Worm (Caenorhabditis elegans): Measurements from ENCODE around the gene K08F9.1.

Gene K08F9.1

ce11 chrV:15162697-15163096 lies 19.5 kb upstream of the K08F9.1 start, which contains the start of gene srz-11:
Gene srz-11 (plus strand): TSS chrV:15163082.
- TF ChIP-seq dao-5 (tag; optimal IDR thresholded peaks at IDR 0.05): no peak
- no peak for TF ChIP-seq him-1 (tag; optimal IDR thresholded peaks at IDR 0.05)
- TF ChIP-seq W03F9.2 (tag; optimal IDR thresholded peaks at IDR 0.05): no peak

ce11 chrV:15158691-15159090 lies 15.5 kb upstream of the K08F9.1 start, which contains the start of gene str-45:
Gene str-45 (plus strand): TSS chrV:15158991.
- TF ChIP-seq W03F9.2 (tag; optimal IDR thresholded peaks at IDR 0.05) (no peak), him-1 (tag; optimal IDR thresholded peaks at IDR 0.05) (no peak), dao-5 (tag; optimal IDR thresholded peaks at IDR 0.05) (no peak)

ce11 chrV:15156504-15156903 lies 13.3 kb upstream of the K08F9.1 start:
- TF ChIP-seq dao-5 (tag; optimal IDR thresholded peaks at IDR 0.05): no peak
- TF ChIP-seq him-1 (tag; optimal IDR thresholded peaks at IDR 0.05): no peak
- TF ChIP-seq W03F9.2 (tag; optimal IDR thresholded peaks at IDR 0.05): no peak

- no peak for TF ChIP-seq dao-5 (tag; optimal IDR thresholded peaks at IDR 0.05)
- no peak for TF ChIP-seq W03F9.2 (tag; optimal IDR thresholded peaks at IDR 0.05)
- no peak for TF ChIP-seq him-1 (tag; optimal IDR thresholded peaks at IDR 0.05)
These were observed 10.1 kb upstream of the K08F9.1 start, which contains the start of gene srh-55 for ce11 chrV:15153277-15153676. Gene srh-55 (plus strand): TSS chrV:15153577.

ce11 chrV:15152010-15152409 lies 8.8 kb upstream of the K08F9.1 start:
- no peak for TF ChIP-seq him-1 (tag; optimal IDR thresholded peaks at IDR 0.05)
- no peak for TF ChIP-seq dao-5 (tag; optimal IDR thresholded peaks at IDR 0.05)
- no peak for TF ChIP-seq W03F9.2 (tag; optimal IDR thresholded peaks at IDR 0.05)

ce11 chrV:15150661-15151060 lies 7.5 kb upstream of the K08F9.1 start, which contains the start of gene T09F5.2:
Gene T09F5.2 (plus strand): TSS chrV:15150961.
- no peak for TF ChIP-seq W03F9.2 (tag; optimal IDR thresholded peaks at IDR 0.05)
- TF ChIP-seq dao-5 (tag; optimal IDR thresholded peaks at IDR 0.05): no peak
- TF ChIP-seq him-1 (tag; optimal IDR thresholded peaks at IDR 0.05): no peak

ce11 chrV:15150176-15150575 lies 7.0 kb upstream of the K08F9.1 start:
- no peak for TF ChIP-seq W03F9.2 (tag; optimal IDR thresholded peaks at IDR 0.05)
- TF ChIP-seq dao-5 (tag; optimal IDR thresholded peaks at IDR 0.05): no peak
- TF ChIP-seq him-1 (tag; optimal IDR thresholded peaks at IDR 0.05): no peak

ce11 chrV:15148800-15149199 lies 5.6 kb upstream of the K08F9.1 start, which contains the start of gene T09F5.1:
Gene T09F5.1 (plus strand): TSS chrV:15149100.
- TF ChIP-seq W03F9.2 (tag; optimal IDR thresholded peaks at IDR 0.05) (no peak), dao-5 (tag; optimal IDR thresholded peaks at IDR 0.05) (no peak), him-1 (tag; optimal IDR thresholded peaks at IDR 0.05) (no peak)

- TF ChIP-seq dao-5 (tag; optimal IDR thresholded peaks at IDR 0.05) (no peak), him-1 (tag; optimal IDR thresholded peaks at IDR 0.05) (no peak), W03F9.2 (tag; optimal IDR thresholded peaks at IDR 0.05) (no peak)
These were observed 4.6 kb upstream of the K08F9.1 start, which contains the start of gene T09F5.20 for ce11 chrV:15147776-15148175. Gene T09F5.20 (minus strand): TSS chrV:15147876.

ce11 chrV:15143798-15144197 lies 613 bp upstream of the K08F9.1 start, which contains the start of gene K08F9.4:
Gene K08F9.4 (plus strand): TSS chrV:15144019.
- peak; percentile 64 for TF ChIP-seq W03F9.2 (tag; optimal IDR thresholded peaks at IDR 0.05)
- no peak for TF ChIP-seq him-1 (tag; optimal IDR thresholded peaks at IDR 0.05)
- no peak for TF ChIP-seq dao-5 (tag; optimal IDR thresholded peaks at IDR 0.05)

- TF ChIP-seq dao-5 (tag; optimal IDR thresholded peaks at IDR 0.05): no peak
- no peak for TF ChIP-seq him-1 (tag; optimal IDR thresholded peaks at IDR 0.05)
- TF ChIP-seq W03F9.2 (tag; optimal IDR thresholded peaks at IDR 0.05): no peak
These were observed 2.9 kb downstream of the K08F9.1 start, which contains the start of gene K08F9.3 for ce11 chrV:15140247-15140646. Gene K08F9.3 (plus strand): TSS chrV:15140547.

ce11 chrV:15139811-15140210 lies 3.4 kb downstream of the K08F9.1 start:
- no peak for TF ChIP-seq him-1 (tag; optimal IDR thresholded peaks at IDR 0.05)
- TF ChIP-seq dao-5 (tag; optimal IDR thresholded peaks at IDR 0.05): no peak
- no peak for TF ChIP-seq W03F9.2 (tag; optimal IDR thresholded peaks at IDR 0.05)

ce11 chrV:15136772-15137171 lies 6.4 kb downstream of the K08F9.1 start, which contains the start of gene aipl-1:
Gene aipl-1 (minus strand): TSS chrV:15136801.
- TF ChIP-seq him-1 (tag; optimal IDR thresholded peaks at IDR 0.05) (no peak), W03F9.2 (tag; optimal IDR thresholded peaks at IDR 0.05) (peak; percentile 65)

ce11 chrV:15133812-15134211 lies 9.4 kb downstream of the K08F9.1 start:
- TF ChIP-seq him-1 (tag; optimal IDR thresholded peaks at IDR 0.05) (no peak), W03F9.2 (tag; optimal IDR thresholded peaks at IDR 0.05) (no peak), dao-5 (tag; optimal IDR thresholded peaks at IDR 0.05) (no peak)

ce11 chrV:15132423-15132822 lies 10.8 kb downstream of the K08F9.1 start, which contains the start of gene str-171:
Gene str-171 (minus strand): TSS chrV:15132523.
- no peak for TF ChIP-seq him-1 (tag; optimal IDR thresholded peaks at IDR 0.05)
- no peak for TF ChIP-seq W03F9.2 (tag; optimal IDR thresholded peaks at IDR 0.05)
- TF ChIP-seq dao-5 (tag; optimal IDR thresholded peaks at IDR 0.05): no peak
